Fruit fly (Drosophila melanogaster): ENCODE data around the gene VhaAC39-2.

VhaAC39-2 gene

dm6 chr3R:23167507-23168324 is 8.6 kb upstream of the VhaAC39-2 start, which contains the start of gene Irk1 (continued):
- TF ChIP-seq eyg (GFP tag; optimal IDR thresholded peaks at IDR 0.05) = no peak
- no peak for TF ChIP-seq esg (GFP tag; conservative IDR thresholded peaks at IDR 0.05)
- no peak for TF ChIP-seq crc (GFP tag; optimal IDR thresholded peaks at IDR 0.05)
- TF ChIP-seq Ada2b (GFP tag; IDR thresholded peaks at IDR 0.05) = peak; percentile 24; the same call in 1 of the 2 replicates
- peak; percentile 46; the same call in 1 of the 3 replicates for TF ChIP-seq dysf (GFP tag; IDR thresholded peaks at IDR 0.05)
- no peak for TF ChIP-seq vnd (GFP tag; IDR thresholded peaks at IDR 0.05; ENCODE audit: partially characterized antibody)

dm6 chr3R:23164630-23165029 is 5.5 kb upstream of the VhaAC39-2 start:
- TF ChIP-seq org-1 (GFP tag; optimal IDR thresholded peaks at IDR 0.05) (no peak), Gug (GFP tag; IDR thresholded peaks at IDR 0.05) (no peak), Bdp1 (GFP tag; optimal IDR thresholded peaks at IDR 0.05) (no peak), CG1024 (GFP tag; IDR thresholded peaks at IDR 0.05) (no peak), Drgx (GFP tag; IDR thresholded peaks at IDR 0.05) (no peak), HmgZ (tag; optimal IDR thresholded peaks at IDR 0.05) (no peak), Ets97D (GFP tag; optimal IDR thresholded peaks at IDR 0.05) (no peak), CG5180 (GFP tag; optimal IDR thresholded peaks at IDR 0.05) (no peak), btn (GFP tag; optimal IDR thresholded peaks at IDR 0.05) (no peak), CG9797 (GFP tag; optimal IDR thresholded peaks at IDR 0.05) (no peak), cas (GFP tag; IDR thresholded peaks at IDR 0.05) (no peak), CG15696 (tag; optimal IDR thresholded peaks at IDR 0.05) (no peak), CG14050 (GFP tag; IDR thresholded peaks at IDR 0.05) (no peak), CG9215 (GFP tag; IDR thresholded peaks at IDR 0.05) (no peak), CG9817 (tag; optimal IDR thresholded peaks at IDR 0.05) (no peak), Fer2 (tag; optimal IDR thresholded peaks at IDR 0.05) (no peak), CG16813 (GFP tag; IDR thresholded peaks at IDR 0.05; ENCODE audit: partially characterized antibody) (no peak), Mrtf (GFP tag; IDR thresholded peaks at IDR 0.05) (no peak), pzg (GFP tag; optimal IDR thresholded peaks at IDR 0.05) (no peak), CG5245 (GFP tag; optimal IDR thresholded peaks at IDR 0.05) (no peak)

- no peak for TF ChIP-seq aop (GFP tag; IDR thresholded peaks at IDR 0.05)
Measured at dm6 chr3R:23164134-23164533, 5.0 kb upstream of the VhaAC39-2 start.

dm6 chr3R:23161288-23161870 is 2.3 kb upstream of the VhaAC39-2 start, which contains the start of gene CG13829:
TSS of gene CG13829 (minus strand) at chr3R:23161338.
- peak; percentile 21; the same call in 1 of the 2 replicates for TF ChIP-seq Lim3 (GFP tag; IDR thresholded peaks at IDR 0.05)
- TF ChIP-seq CG12769 (tag; optimal IDR thresholded peaks at IDR 0.05) = peak; percentile 8
- peak; percentile 2 for TF ChIP-seq CG6813 (GFP tag; optimal IDR thresholded peaks at IDR 0.05)
- no peak for TF ChIP-seq wek (GFP tag; optimal IDR thresholded peaks at IDR 0.05)
- peak; percentile 97 for TF ChIP-seq sd (tag; optimal IDR thresholded peaks at IDR 0.05)
- no peak for TF ChIP-seq Max (GFP tag; optimal IDR thresholded peaks at IDR 0.05)
- no peak for TF ChIP-seq CG33213 (GFP tag; optimal IDR thresholded peaks at IDR 0.05)
- no peak for TF ChIP-seq Dfd (GFP tag; optimal IDR thresholded peaks at IDR 0.05)
- TF ChIP-seq BtbVII (GFP tag; optimal IDR thresholded peaks at IDR 0.05) = peak; percentile 32
- TF ChIP-seq mirr (GFP tag; optimal IDR thresholded peaks at IDR 0.05) = peak; percentile 91
- TF ChIP-seq CG2678 (tag; optimal IDR thresholded peaks at IDR 0.05) = peak; percentile 58
- TF ChIP-seq sug (tag; optimal IDR thresholded peaks at IDR 0.05) = peak; percentile 93
- TF ChIP-seq Hmr (GFP tag; optimal IDR thresholded peaks at IDR 0.05) = peak; percentile 22
- no peak for TF ChIP-seq CG7745 (tag; optimal IDR thresholded peaks at IDR 0.05)
- TF ChIP-seq CG17328 (GFP tag; IDR thresholded peaks at IDR 0.05) = no peak
- TF ChIP-seq CG3281 (GFP tag; optimal IDR thresholded peaks at IDR 0.05) = peak; percentile 34
- no peak for TF ChIP-seq ssp (GFP tag; IDR thresholded peaks at IDR 0.05)
- peak; percentile 56 for TF ChIP-seq lab (GFP tag; optimal IDR thresholded peaks at IDR 0.05)
- peak; percentile 99 for TF ChIP-seq exex (tag; optimal IDR thresholded peaks at IDR 0.05)

Measured in whole organism, embryonic.